Fruit fly (Drosophila melanogaster) whole organism, embryonic: ENCODE data around the gene miple1.

Source experiments
- Aef1 ChIP-seq: fragments of 200-800 bp; sonication (Bioruptor generic); IDR thresholded peaks from 3 replicates; pipeline ENCODE4 v1.3.6; 2022; ENCODE audit warnings: missing biosample characterization, missing genetic modification characterization
- Bgb ChIP-seq: fragments of 200-800 bp; sonication (Bioruptor generic); IDR thresholded peaks from 2 replicates; pipeline ENCODE4 v1.3.6; 2022; ENCODE audit warnings: missing biosample characterization, missing genetic modification characterization; ENCODE audit not compliant: partially characterized antibody
- CG10267 ChIP-seq: fragments of 200-800 bp; sonication (Bioruptor generic); optimal IDR thresholded peaks from 2 replicates; lab custom pipeline; 2018; ENCODE audit warnings: missing biosample characterization, mild to moderate bottlenecking, missing genetic modification characterization, moderate library complexity
- CG10462 ChIP-seq: fragments of 200-800 bp; sonication (Bioruptor generic); optimal IDR thresholded peaks from 2 replicates; lab custom pipeline; 2016; ENCODE audit warnings: missing biosample characterization, missing genetic modification characterization
- CG10543 ChIP-seq: fragments of 200-800 bp; sonication (Bioruptor generic); optimal IDR thresholded peaks from 3 replicates; lab custom pipeline; 2017; ENCODE audit warnings: missing biosample characterization, mild to moderate bottlenecking, missing genetic modification characterization, moderate library complexity
- CG11085 ChIP-seq: fragments of 200-800 bp; sonication (Bioruptor generic); IDR thresholded peaks from 2 replicates; pipeline ENCODE4 v1.3.6; 2022; ENCODE audit warnings: missing biosample characterization, missing genetic modification characterization
- CG1529 ChIP-seq: fragments of 200-800 bp; sonication (Bioruptor generic); optimal IDR thresholded peaks from 3 replicates; lab custom pipeline; 2018; ENCODE audit warnings: missing biosample characterization, missing genetic modification characterization
- CG15514 ChIP-seq: fragments of 200-800 bp; sonication (Bioruptor generic); optimal IDR thresholded peaks from 3 replicates; lab custom pipeline; 2017; ENCODE audit warnings: missing biosample characterization, missing genetic modification characterization, mild to moderate bottlenecking, moderate library complexity, missing genetic modification reagents
- CG1603 ChIP-seq: fragments of 200-800 bp; sonication (Bioruptor generic); optimal IDR thresholded peaks from 2 replicates; lab custom pipeline; 2019; ENCODE audit warnings: missing biosample characterization, mild to moderate bottlenecking, missing genetic modification characterization, moderate library complexity
- CG16815 ChIP-seq: fragments of 200-800 bp; sonication (Bioruptor generic); optimal IDR thresholded peaks from 3 replicates; lab custom pipeline; 2017; ENCODE audit warnings: missing biosample characterization, mild to moderate bottlenecking, missing genetic modification characterization
- CG18262 ChIP-seq: fragments of 200-800 bp; optimal IDR thresholded peaks from 3 replicates; lab custom pipeline; 2019; ENCODE audit warnings: missing biosample characterization, mild to moderate bottlenecking, missing genetic modification characterization, moderate library complexity
- CG3065 ChIP-seq: fragments of 200-800 bp; sonication (Bioruptor generic); optimal IDR thresholded peaks from 2 replicates; lab custom pipeline; 2016; ENCODE audit warnings: missing biosample characterization, missing genetic modification characterization
- CG3281 ChIP-seq: fragments of 200-800 bp; sonication (Bioruptor generic); optimal IDR thresholded peaks from 3 replicates; lab custom pipeline; 2017; ENCODE audit warnings: missing biosample characterization, mild to moderate bottlenecking, missing genetic modification characterization
- CG3407 ChIP-seq: fragments of 200-800 bp; sonication (Bioruptor generic); optimal IDR thresholded peaks from 2 replicates; lab custom pipeline; 2018; ENCODE audit warnings: missing biosample characterization, mild to moderate bottlenecking, missing genetic modification characterization
- CG34376 ChIP-seq: fragments of 200-800 bp; sonication (Bioruptor generic); optimal IDR thresholded peaks from 2 replicates; lab custom pipeline; 2018; ENCODE audit warnings: missing biosample characterization, mild to moderate bottlenecking, missing genetic modification characterization
- CG5245 ChIP-seq: fragments of 200-800 bp; sonication (Bioruptor generic); optimal IDR thresholded peaks from 3 replicates; lab custom pipeline; 2016; ENCODE audit warnings: missing biosample characterization, missing genetic modification characterization
- CG7786 ChIP-seq: fragments of 200-800 bp; sonication (Bioruptor generic); optimal IDR thresholded peaks from 2 replicates; lab custom pipeline; 2016; ENCODE audit warnings: missing biosample characterization, missing genetic modification characterization
- CG8359 ChIP-seq: fragments of 200-800 bp; sonication (Bioruptor generic); optimal IDR thresholded peaks from 2 replicates; lab custom pipeline; 2017; ENCODE audit warnings: missing biosample characterization, mild to moderate bottlenecking, missing genetic modification characterization, borderline replicate concordance
- CG8944 ChIP-seq: fragments of 200-800 bp; sonication (Bioruptor generic); optimal IDR thresholded peaks from 3 replicates; lab custom pipeline; 2016; ENCODE audit warnings: missing biosample characterization, missing genetic modification characterization
- CG9727 ChIP-seq: fragments of 200-800 bp; sonication (Bioruptor generic); optimal IDR thresholded peaks from 3 replicates; lab custom pipeline; 2017; ENCODE audit warnings: missing biosample characterization, mild to moderate bottlenecking, missing genetic modification characterization
- CG9797 ChIP-seq: fragments of 200-800 bp; sonication (Bioruptor generic); optimal IDR thresholded peaks from 3 replicates; lab custom pipeline; 2018; ENCODE audit warnings: missing biosample characterization, mild to moderate bottlenecking, missing genetic modification characterization
- CG9932 ChIP-seq: fragments of 200-800 bp; sonication (Bioruptor generic); IDR thresholded peaks from 2 replicates; pipeline ENCODE4 v1.3.6; 2022; ENCODE audit warnings: missing biosample characterization, missing genetic modification characterization
- Camta ChIP-seq: fragments of 200-800 bp; sonication (Bioruptor generic); optimal IDR thresholded peaks from 2 replicates; lab custom pipeline; 2016; ENCODE audit warnings: missing biosample characterization, missing genetic modification characterization
- HHEX ChIP-seq: fragments of 200-800 bp; sonication (Bioruptor generic); optimal IDR thresholded peaks from 3 replicates; lab custom pipeline; 2017; ENCODE audit warnings: missing biosample characterization, mild to moderate bottlenecking, missing genetic modification characterization, missing genetic modification reagents
- Hand ChIP-seq: fragments of 200-800 bp; sonication (Bioruptor generic); optimal IDR thresholded peaks from 2 replicates; lab custom pipeline; 2017; ENCODE audit warnings: mild to moderate bottlenecking, missing biosample characterization, missing genetic modification reagents, missing genetic modification characterization
- Lim3 ChIP-seq: fragments of 200-800 bp; sonication (Bioruptor generic); IDR thresholded peaks from 2 replicates; pipeline ENCODE4 v1.3.6; 2022; ENCODE audit warnings: missing biosample characterization, missing genetic modification characterization
- Max ChIP-seq: fragments of 200-800 bp; sonication (Bioruptor generic); optimal IDR thresholded peaks from 2 replicates; lab custom pipeline; 2016; ENCODE audit warnings: missing biosample characterization, mild to moderate bottlenecking, missing genetic modification characterization
- NFAT ChIP-seq: fragments of 200-800 bp; sonication (Bioruptor generic); IDR thresholded peaks from 2 replicates; pipeline ENCODE4 v1.3.6; 2022; ENCODE audit warnings: missing biosample characterization, missing genetic modification characterization
- Pdp1 ChIP-seq, 2 experiments: fragments of 200-800 bp; sonication (Bioruptor generic); optimal IDR thresholded peaks; 3 replicates each; lab custom pipeline; 2016; ENCODE audit warnings: missing biosample characterization in 2 of 2, missing genetic modification characterization in 2 of 2, mild to moderate bottlenecking in 1 of 2, moderate library complexity in 1 of 2
- Rx ChIP-seq: fragments of 200-800 bp; sonication (Bioruptor generic); IDR thresholded peaks from 2 replicates; pipeline ENCODE4 v1.3.6; 2022; ENCODE audit warnings: missing biosample characterization, missing genetic modification characterization
- chn ChIP-seq: fragments of 200-800 bp; sonication (Bioruptor generic); optimal IDR thresholded peaks from 2 replicates; lab custom pipeline; 2016; ENCODE audit warnings: missing biosample characterization, missing genetic modification characterization
- corto ChIP-seq: fragments of 200-800 bp; sonication (Bioruptor generic); optimal IDR thresholded peaks from 2 replicates; lab custom pipeline; 2016; ENCODE audit warnings: missing biosample characterization, mild to moderate bottlenecking, missing genetic modification characterization, moderate library complexity
- dmrt11E ChIP-seq: fragments of 200-800 bp; sonication (Bioruptor generic); optimal IDR thresholded peaks from 3 replicates; lab custom pipeline; 2018; ENCODE audit warnings: missing biosample characterization, mild to moderate bottlenecking, missing genetic modification characterization, moderate library complexity
- ems ChIP-seq: fragments of 200-800 bp; sonication (Bioruptor generic); optimal IDR thresholded peaks from 3 replicates; lab custom pipeline; 2016; ENCODE audit warnings: missing biosample characterization, missing genetic modification characterization
- gfzf ChIP-seq: fragments of 200-800 bp; sonication (Bioruptor generic); optimal IDR thresholded peaks from 2 replicates; lab custom pipeline; 2016; ENCODE audit warnings: missing biosample characterization, mild to moderate bottlenecking, missing genetic modification characterization, moderate library complexity
- grau ChIP-seq: fragments of 200-800 bp; optimal IDR thresholded peaks from 3 replicates; lab custom pipeline; 2019; ENCODE audit warnings: missing biosample characterization, mild to moderate bottlenecking, missing genetic modification characterization, moderate library complexity
- mam ChIP-seq: fragments of 200-800 bp; sonication (Bioruptor generic); optimal IDR thresholded peaks from 3 replicates; lab custom pipeline; 2016; ENCODE audit warnings: missing biosample characterization, missing genetic modification characterization
- mirr ChIP-seq: fragments of 200-800 bp; sonication (Bioruptor generic); optimal IDR thresholded peaks from 3 replicates; lab custom pipeline; 2018; ENCODE audit warnings: missing biosample characterization, mild to moderate bottlenecking, missing genetic modification characterization
- nerfin-1 ChIP-seq: fragments of 200-800 bp; sonication (Bioruptor generic); optimal IDR thresholded peaks from 3 replicates; lab custom pipeline; 2019; ENCODE audit warnings: missing biosample characterization, mild to moderate bottlenecking, missing genetic modification characterization, moderate library complexity
- prd ChIP-seq, 3 experiments: fragments of >200 bp in 2 of 3; fragments of 200-800 bp in 1 of 3; sonication (Bioruptor generic) in 1 of 3; optimal IDR thresholded peaks in 2 of 3; IDR thresholded peaks in 1 of 3; 2 replicates in 2 of 3; 3 replicates in 1 of 3; pipeline versions ENCODE4 v1.3.6 to Lab custom; 2017 to 2022; ENCODE audit warnings: missing biosample characterization in 1 of 3, missing genetic modification characterization in 1 of 3
- pum ChIP-seq: fragments of 200-800 bp; sonication (Bioruptor generic); optimal IDR thresholded peaks from 2 replicates; lab custom pipeline; 2016; ENCODE audit warnings: missing biosample characterization, missing genetic modification characterization
- row ChIP-seq: fragments of 200-800 bp; sonication (Bioruptor generic); IDR thresholded peaks from 3 replicates; pipeline ENCODE4 v1.3.6; 2022; ENCODE audit warnings: missing biosample characterization, missing genetic modification characterization
- slp2 ChIP-seq: fragments of 200-800 bp; sonication (Bioruptor generic); optimal IDR thresholded peaks from 2 replicates; lab custom pipeline; 2016; ENCODE audit warnings: missing biosample characterization, missing genetic modification characterization
- so ChIP-seq: fragments of 200-800 bp; sonication (Bioruptor generic); IDR thresholded peaks from 3 replicates; pipeline ENCODE4 v1.3.6; 2022; ENCODE audit warnings: missing biosample characterization, missing genetic modification characterization
- tap ChIP-seq: fragments of 200-800 bp; optimal IDR thresholded peaks from 3 replicates; lab custom pipeline; 2019; ENCODE audit warnings: missing biosample characterization, mild to moderate bottlenecking, missing genetic modification characterization, moderate library complexity
- tna ChIP-seq: fragments of 200-800 bp; sonication (Bioruptor generic); IDR thresholded peaks from 2 replicates; pipeline ENCODE4 v1.3.6; 2022; ENCODE audit warnings: missing biosample characterization, missing genetic modification characterization; ENCODE audit not compliant: partially characterized antibody
- unpg ChIP-seq: fragments of 200-800 bp; sonication (Bioruptor generic); optimal IDR thresholded peaks from 3 replicates; lab custom pipeline; 2018; ENCODE audit warnings: missing biosample characterization, mild to moderate bottlenecking, missing genetic modification characterization, moderate library complexity
- wdn ChIP-seq: fragments of 200-800 bp; sonication (Bioruptor generic); IDR thresholded peaks from 2 replicates; pipeline ENCODE4 v1.3.6; 2022; ENCODE audit warnings: missing biosample characterization, missing genetic modification characterization
- zen ChIP-seq: fragments of 200-800 bp; sonication (Bioruptor generic); optimal IDR thresholded peaks from 3 replicates; lab custom pipeline; 2018; ENCODE audit warnings: missing biosample characterization, mild to moderate bottlenecking, missing genetic modification characterization, moderate library complexity
- zfh1 ChIP-seq: fragments of 200-800 bp; sonication (Bioruptor generic); IDR thresholded peaks from 3 replicates; pipeline ENCODE4 v1.3.6; 2022; ENCODE audit warnings: missing biosample characterization, missing genetic modification characterization

miple1 gene

dm6 chr3L:294841-295408 lies 27.8 kb downstream of the miple1 start (continued):
- peak in 1 of 2 experiments; percentile 31 for TF ChIP-seq Pdp1 (GFP tag; optimal IDR thresholded peaks at IDR 0.05; lab: Kevin White, UChicago)
- peak; percentile 13 for TF ChIP-seq nerfin-1
- no peak for TF ChIP-seq slp2 (GFP tag; lab: Kevin White, UChicago)
- TF ChIP-seq grau (tag; lab: Kevin White, UChicago): peak; percentile 25
- no peak for TF ChIP-seq Lim3 (GFP tag; lab: Robert Waterston, UW)
- TF ChIP-seq wdn (GFP tag; lab: Robert Waterston, UW): no peak
- TF ChIP-seq CG8359 (GFP tag; lab: Kevin White, UChicago): no peak
- TF ChIP-seq so (GFP tag; lab: Robert Waterston, UW): no peak
- TF ChIP-seq CG15514: no peak
- no peak for TF ChIP-seq ems (GFP tag; lab: Kevin White, UChicago)
- no peak for TF ChIP-seq CG34376 (GFP tag; lab: Kevin White, UChicago)
- TF ChIP-seq row (GFP tag; lab: Robert Waterston, UW): peak; percentile 32; the same call in 2 of the 3 replicates
- TF ChIP-seq pum (GFP tag; lab: Kevin White, UChicago): peak; percentile 8
- no peak for TF ChIP-seq NFAT
- no peak for TF ChIP-seq CG3281 (GFP tag; lab: Kevin White, UChicago)
- no peak for TF ChIP-seq CG7786 (GFP tag; lab: Kevin White, UChicago)
- TF ChIP-seq CG18262: peak; percentile 70
- TF ChIP-seq CG8944 (GFP tag; lab: Kevin White, UChicago): peak; percentile 31
- no peak for TF ChIP-seq prd (optimal IDR thresholded peaks at IDR 0.05; lab: Kevin White, UChicago)
- TF ChIP-seq prd (GFP tag; IDR thresholded peaks at IDR 0.05; lab: Robert Waterston, UW): 0 out of 3 replicates have a peak, but pooled peaks have one; percentile 20
- TF ChIP-seq CG3407: no peak
- TF ChIP-seq dmrt11E: peak; percentile 79
- TF ChIP-seq zfh1 (GFP tag; lab: Robert Waterston, UW): no peak
- no peak for TF ChIP-seq tna (GFP tag; lab: Robert Waterston, UW)
- TF ChIP-seq CG16815 (GFP tag; lab: Kevin White, UChicago): no peak
- TF ChIP-seq CG9797 (GFP tag; lab: Kevin White, UChicago): no peak
- no peak for TF ChIP-seq Max (GFP tag; lab: Kevin White, UChicago)
- TF ChIP-seq gfzf (GFP tag; lab: Kevin White, UChicago): no peak
- TF ChIP-seq CG3065 (GFP tag; lab: Kevin White, UChicago): no peak
- peak; percentile 28 for TF ChIP-seq CG9727 (GFP tag; lab: Kevin White, UChicago)
- TF ChIP-seq Rx: no peak
- peak; percentile 6 for TF ChIP-seq Camta (GFP tag; lab: Kevin White, UChicago)
- TF ChIP-seq unpg: peak; percentile 25
- TF ChIP-seq Aef1 (GFP tag; lab: Robert Waterston, UW): no peak
- TF ChIP-seq mam (GFP tag; lab: Kevin White, UChicago): no peak
- TF ChIP-seq chn (GFP tag; lab: Kevin White, UChicago): peak; percentile 15
- no peak for TF ChIP-seq zen (tag; lab: Kevin White, UChicago)
- TF ChIP-seq CG11085 (GFP tag; lab: Robert Waterston, UW): no peak
- peak; percentile 22 for TF ChIP-seq CG5245
- TF ChIP-seq CG1603 (tag; lab: Kevin White, UChicago): peak; percentile 49
- no peak for TF ChIP-seq CG10543 (GFP tag; lab: Kevin White, UChicago)
- TF ChIP-seq CG1529 (GFP tag; lab: Kevin White, UChicago): peak; percentile 16
- no peak for TF ChIP-seq Hand (GFP tag; lab: Kevin White, UChicago)
- peak; percentile 39 for TF ChIP-seq CG10267 (tag; lab: Kevin White, UChicago)
- no peak for TF ChIP-seq CG9932
- TF ChIP-seq tap (tag; lab: Kevin White, UChicago): no peak
- TF ChIP-seq CG10462: no peak
- TF ChIP-seq corto (GFP tag; lab: Kevin White, UChicago): no peak
- TF ChIP-seq HHEX (GFP tag; lab: Kevin White, UChicago): no peak
- TF ChIP-seq mirr: no peak
- no peak for TF ChIP-seq Bgb (GFP tag; lab: Robert Waterston, UW)
